Fruit fly (Drosophila melanogaster): Measurements from ENCODE around the gene CG9813.

- TF ChIP-seq rn (GFP tag; IDR thresholded peaks at IDR 0.05): no peak
- no peak for TF ChIP-seq CG14655 (GFP tag; optimal IDR thresholded peaks at IDR 0.05)
- no peak for TF ChIP-seq CG8301 (tag; optimal IDR thresholded peaks at IDR 0.05)
- TF ChIP-seq CG17806 (tag; optimal IDR thresholded peaks at IDR 0.05): no peak
- TF ChIP-seq CG34367 (tag; optimal IDR thresholded peaks at IDR 0.05): no peak
- no peak for TF ChIP-seq Pif1B (GFP tag; optimal IDR thresholded peaks at IDR 0.05)
- no peak for TF ChIP-seq Snoo (tag; optimal IDR thresholded peaks at IDR 0.05)
- TF ChIP-seq CG4496 (GFP tag; IDR thresholded peaks at IDR 0.05): no peak
These were observed 16.1 kb downstream of the CG9813 start for dm6 chr3R:13363347-13363994.

Data from whole organism, pupa.